Worm (Caenorhabditis elegans) whole organism, midembryonic: ENCODE data around the gene sup-18.

Source experiments
- T22C8.4 ChIP-seq: fragments of 200-800 bp; sonication (Bioruptor generic); IDR thresholded peaks from 2 replicates; pipeline ENCODE4 v1.3.6; 2022; ENCODE audit warnings: missing genetic modification characterization, missing compliant biosample characterization
- cog-1 ChIP-seq: sonication (generic microtip); optimal IDR thresholded peaks from 2 replicates; lab custom pipeline; 2016; ENCODE audit warnings: missing genetic modification characterization, missing compliant biosample characterization
- flt-1 ChIP-seq: fragments of 200-800 bp; sonication (Bioruptor generic); IDR thresholded peaks from 2 replicates; pipeline ENCODE4 v1.3.6; 2022; ENCODE audit warnings: missing genetic modification characterization, missing compliant biosample characterization
- klf-2 ChIP-seq: fragments of 200-800 bp; sonication (Bioruptor generic); conservative IDR thresholded peaks from 2 replicates; pipeline ENCODE4 v1.3.6; 2022; ENCODE audit warnings: missing genetic modification reagents, missing genetic modification characterization, missing compliant biosample characterization
- med-1 ChIP-seq: sonication (generic microtip); optimal IDR thresholded peaks from 2 replicates; lab custom pipeline; 2017; ENCODE audit warnings: missing genetic modification characterization, mild to moderate bottlenecking, missing compliant biosample characterization, antibody characterized with exemption, missing genetic modification reagents; ENCODE audit not compliant: insufficient read depth
- ref-1 ChIP-seq: fragments of 200-800 bp; sonication (Bioruptor generic); conservative IDR thresholded peaks from 2 replicates; pipeline ENCODE4 v1.3.6; 2022; ENCODE audit warnings: missing genetic modification reagents, missing genetic modification characterization, missing compliant biosample characterization
- tab-1 ChIP-seq: fragments of 200-800 bp; sonication (Bioruptor generic); IDR thresholded peaks from 2 replicates; pipeline ENCODE4 v1.3.6; 2022; ENCODE audit warnings: missing genetic modification characterization, missing compliant biosample characterization

- TF ChIP-seq cog-1 (tag; lab: Kevin White, UChicago) (no peak), med-1 (GFP tag; lab: Kevin White, UChicago) (no peak), flt-1 (GFP tag; lab: Robert Waterston, UW) (no peak), tab-1 (GFP tag; lab: Robert Waterston, UW) (no peak), ref-1 (GFP tag; lab: Robert Waterston, UW) (no peak), klf-2 (no peak), T22C8.4 (GFP tag; lab: Robert Waterston, UW) (no peak)
Measured at ce11 chrIII:7859313-7859712, 19.4 kb downstream of the sup-18 start, which contains the start of gene tomm-7.
